Fruit fly (Drosophila melanogaster) whole organism, embryonic: ENCODE data around the gene CG46464.

Source experiments
- Hr51 ChIP-seq, 2 experiments: fragments of 200-800 bp; sonication (Bioruptor generic); optimal IDR thresholded peaks; 2 replicates in 1 of 2; 3 replicates in 1 of 2; lab custom pipeline; 2016 to 2018; ENCODE audit warnings: missing biosample characterization in 2 of 2, missing genetic modification characterization in 2 of 2, mild to moderate bottlenecking in 1 of 2, moderate library complexity in 1 of 2
- Pdp1 ChIP-seq, 2 experiments: fragments of 200-800 bp; sonication (Bioruptor generic); optimal IDR thresholded peaks; 3 replicates each; lab custom pipeline; 2016; ENCODE audit warnings: missing biosample characterization in 2 of 2, missing genetic modification characterization in 2 of 2, mild to moderate bottlenecking in 1 of 2, moderate library complexity in 1 of 2

The CG46464 gene

dm6 chrX:17379430-17379829 lies 64.4 kb downstream of the CG46464 start (continued):
- TF ChIP-seq Hr51 (GFP tag; optimal IDR thresholded peaks at IDR 0.05; lab: Kevin White, UChicago), result no peak
- TF ChIP-seq Pdp1 (GFP tag; optimal IDR thresholded peaks at IDR 0.05; lab: Kevin White, UChicago), result no peak
- TF ChIP-seq, all 482 proteins: peak for 16
